Fruit fly (Drosophila melanogaster) whole organism, prepupa: Measurements from ENCODE around the gene CG3434.

Experiments
- Blimp-1 ChIP-seq: fragments of 200-800 bp; sonication (Bioruptor generic); optimal IDR thresholded peaks from 3 replicates; lab custom pipeline; 2017; ENCODE audit warnings: missing biosample characterization, missing genetic modification characterization, mild to moderate bottlenecking, moderate library complexity, missing genetic modification reagents
- CG10631 ChIP-seq: fragments of 200-800 bp; sonication (Bioruptor generic); optimal IDR thresholded peaks from 2 replicates; lab custom pipeline; 2016; ENCODE audit warnings: missing biosample characterization, missing genetic modification characterization
- CG11294 ChIP-seq: fragments of 200-800 bp; sonication (Bioruptor generic); IDR thresholded peaks from 2 replicates; pipeline ENCODE4 v1.3.6; 2022; ENCODE audit warnings: missing biosample characterization, missing genetic modification characterization
- CG11762 ChIP-seq: fragments of 200-800 bp; sonication (Bioruptor generic); optimal IDR thresholded peaks from 3 replicates; lab custom pipeline; 2016; ENCODE audit warnings: missing biosample characterization, missing genetic modification characterization; ENCODE audit not compliant: insufficient read depth
- CG15336 ChIP-seq: fragments of 200-800 bp; sonication (Bioruptor generic); IDR thresholded peaks from 2 replicates; pipeline ENCODE4 v1.3.6; 2022; ENCODE audit warnings: missing biosample characterization, missing genetic modification characterization
- CG1621 ChIP-seq: fragments of 200-800 bp; sonication (Bioruptor generic); optimal IDR thresholded peaks from 3 replicates; lab custom pipeline; 2018; ENCODE audit warnings: missing biosample characterization, mild to moderate bottlenecking, missing genetic modification characterization
- CG3032 ChIP-seq: fragments of 200-800 bp; optimal IDR thresholded peaks from 2 replicates; lab custom pipeline; 2019; ENCODE audit warnings: missing biosample characterization, mild to moderate bottlenecking, missing genetic modification characterization, moderate library complexity
- CG31627 ChIP-seq: fragments of 200-800 bp; sonication (Bioruptor generic); optimal IDR thresholded peaks from 3 replicates; lab custom pipeline; 2016; ENCODE audit warnings: missing biosample characterization, missing genetic modification characterization
- CG32006 ChIP-seq: fragments of 200-800 bp; sonication (Bioruptor generic); optimal IDR thresholded peaks from 3 replicates; lab custom pipeline; 2017; ENCODE audit warnings: missing biosample characterization, mild to moderate bottlenecking, missing genetic modification characterization
- CG34406 ChIP-seq: fragments of 200-800 bp; sonication (Bioruptor generic); optimal IDR thresholded peaks from 3 replicates; lab custom pipeline; 2016; ENCODE audit warnings: missing biosample characterization, missing genetic modification characterization
- CG3919 ChIP-seq: fragments of 200-800 bp; sonication (Bioruptor generic); optimal IDR thresholded peaks from 3 replicates; lab custom pipeline; 2016; ENCODE audit warnings: missing biosample characterization, missing genetic modification characterization
- CG6276 ChIP-seq: fragments of 200-800 bp; sonication (Bioruptor generic); optimal IDR thresholded peaks from 2 replicates; lab custom pipeline; 2017; ENCODE audit warnings: missing biosample characterization, mild to moderate bottlenecking, missing genetic modification characterization
- CG6792 ChIP-seq: fragments of 200-800 bp; sonication (Bioruptor generic); optimal IDR thresholded peaks from 3 replicates; lab custom pipeline; 2016; ENCODE audit warnings: missing biosample characterization, missing genetic modification characterization
- CG7368 ChIP-seq: fragments of 200-800 bp; sonication (Bioruptor generic); optimal IDR thresholded peaks from 3 replicates; lab custom pipeline; 2016; ENCODE audit warnings: missing biosample characterization, missing genetic modification characterization
- CG8632 ChIP-seq: fragments of 200-800 bp; sonication (Bioruptor generic); optimal IDR thresholded peaks from 3 replicates; lab custom pipeline; 2016; ENCODE audit warnings: missing biosample characterization, missing genetic modification characterization
- CG9139 ChIP-seq: fragments of 200-800 bp; sonication (Bioruptor generic); optimal IDR thresholded peaks from 3 replicates; lab custom pipeline; 2017; ENCODE audit warnings: missing biosample characterization, mild to moderate bottlenecking, missing genetic modification characterization
- Eip75B ChIP-seq: fragments of 200-800 bp; sonication (Bioruptor generic); optimal IDR thresholded peaks from 3 replicates; lab custom pipeline; 2016; ENCODE audit warnings: missing biosample characterization, missing genetic modification characterization
- Eip78C ChIP-seq: fragments of 200-800 bp; sonication (Bioruptor generic); peaks from one replicate; lab custom pipeline; 2016; ENCODE audit warnings: missing biosample characterization, missing genetic modification characterization
- Eip93F ChIP-seq: fragments of 200-800 bp; sonication (Bioruptor generic); optimal IDR thresholded peaks from 2 replicates; lab custom pipeline; 2016; ENCODE audit warnings: missing biosample characterization, mild to moderate bottlenecking, missing genetic modification characterization
- Ets96B ChIP-seq: fragments of 200-800 bp; optimal IDR thresholded peaks from 2 replicates; lab custom pipeline; 2019; ENCODE audit warnings: missing biosample characterization, mild to moderate bottlenecking, missing genetic modification characterization, moderate library complexity
- Gug ChIP-seq: fragments of 200-800 bp; sonication (Bioruptor generic); IDR thresholded peaks from 2 replicates; pipeline ENCODE4 v1.3.6; 2022; ENCODE audit warnings: missing biosample characterization, missing genetic modification characterization
- Hr39 ChIP-seq: fragments of 200-800 bp; sonication (Bioruptor generic); optimal IDR thresholded peaks from 2 replicates; lab custom pipeline; 2016; ENCODE audit warnings: missing biosample characterization, missing genetic modification characterization
- Hr4 ChIP-seq: fragments of 200-800 bp; sonication (Bioruptor generic); optimal IDR thresholded peaks from 3 replicates; lab custom pipeline; 2016; ENCODE audit warnings: missing biosample characterization, missing genetic modification characterization
- Lpt ChIP-seq: fragments of 200-800 bp; sonication (Bioruptor generic); optimal IDR thresholded peaks from 3 replicates; lab custom pipeline; 2016; ENCODE audit warnings: missing biosample characterization, missing genetic modification characterization
- Met ChIP-seq: fragments of 200-800 bp; sonication (Bioruptor generic); optimal IDR thresholded peaks from 3 replicates; lab custom pipeline; 2016; ENCODE audit warnings: missing biosample characterization, missing genetic modification characterization
- OdsH ChIP-seq: fragments of 200-800 bp; sonication (Bioruptor generic); optimal IDR thresholded peaks from 3 replicates; lab custom pipeline; 2016; ENCODE audit warnings: missing biosample characterization, missing genetic modification characterization
- Smox ChIP-seq: fragments of 200-800 bp; sonication (Bioruptor generic); optimal IDR thresholded peaks from 3 replicates; lab custom pipeline; 2016; ENCODE audit warnings: missing biosample characterization, missing genetic modification characterization
- Sox102F ChIP-seq: fragments of 200-800 bp; sonication (Bioruptor generic); optimal IDR thresholded peaks from 2 replicates; lab custom pipeline; 2016; ENCODE audit warnings: missing biosample characterization, mild to moderate bottlenecking, missing genetic modification characterization
- Sox14 ChIP-seq: fragments of 200-800 bp; sonication (Bioruptor generic); optimal IDR thresholded peaks from 3 replicates; lab custom pipeline; 2016; ENCODE audit warnings: missing biosample characterization, missing genetic modification characterization
- Sox15 ChIP-seq: fragments of 200-800 bp; sonication (Bioruptor generic); optimal IDR thresholded peaks from 3 replicates; lab custom pipeline; 2016; ENCODE audit warnings: missing biosample characterization, missing genetic modification characterization
- cyc ChIP-seq: fragments of 200-800 bp; sonication (Bioruptor generic); optimal IDR thresholded peaks from 3 replicates; lab custom pipeline; 2016; ENCODE audit warnings: missing biosample characterization, missing genetic modification characterization
- dac ChIP-seq: fragments of 200-800 bp; sonication (Bioruptor generic); optimal IDR thresholded peaks from 2 replicates; lab custom pipeline; 2017; ENCODE audit warnings: missing biosample characterization, mild to moderate bottlenecking, missing genetic modification characterization
- dsx ChIP-seq: fragments of 200-800 bp; optimal IDR thresholded peaks from 3 replicates; lab custom pipeline; 2019; ENCODE audit warnings: missing biosample characterization, mild to moderate bottlenecking, missing genetic modification characterization, moderate library complexity; ENCODE audit not compliant: poor library complexity, severe bottlenecking
- eg ChIP-seq: fragments of 200-800 bp; sonication (Bioruptor generic); IDR thresholded peaks from 3 replicates; pipeline ENCODE4 v1.3.6; 2022; ENCODE audit warnings: missing biosample characterization, missing genetic modification characterization
- esn ChIP-seq: fragments of 200-800 bp; sonication (Bioruptor generic); optimal IDR thresholded peaks from 2 replicates; lab custom pipeline; 2016; ENCODE audit warnings: missing biosample characterization, mild to moderate bottlenecking, missing genetic modification characterization, moderate library complexity
- fd85E ChIP-seq: fragments of 200-800 bp; sonication (Bioruptor generic); optimal IDR thresholded peaks from 3 replicates; lab custom pipeline; 2016; ENCODE audit warnings: missing biosample characterization, missing genetic modification characterization
- fkh ChIP-seq: fragments of 200-800 bp; sonication (Bioruptor generic); optimal IDR thresholded peaks from 3 replicates; lab custom pipeline; 2017; ENCODE audit warnings: missing biosample characterization, mild to moderate bottlenecking, missing genetic modification characterization, moderate library complexity
- lz ChIP-seq: fragments of 200-800 bp; sonication (Bioruptor generic); optimal IDR thresholded peaks from 3 replicates; lab custom pipeline; 2016; ENCODE audit warnings: missing biosample characterization, missing genetic modification characterization
- net ChIP-seq: fragments of 200-800 bp; sonication (Bioruptor generic); optimal IDR thresholded peaks from 3 replicates; lab custom pipeline; 2016; ENCODE audit warnings: missing biosample characterization, missing genetic modification characterization
- pdm3 ChIP-seq: fragments of 200-800 bp; sonication (Bioruptor generic); optimal IDR thresholded peaks from 3 replicates; lab custom pipeline; 2016; ENCODE audit warnings: missing biosample characterization, missing genetic modification characterization
- ss ChIP-seq, 2 experiments: fragments of 200-800 bp; sonication (Bioruptor generic); optimal IDR thresholded peaks; 2 replicates in 1 of 2; 3 replicates in 1 of 2; lab custom pipeline; 2017 to 2018; ENCODE audit warnings: mild to moderate bottlenecking in 2 of 2, missing biosample characterization in 2 of 2, missing genetic modification characterization in 2 of 2, moderate library complexity in 1 of 2
- svp ChIP-seq: fragments of 200-800 bp; sonication (Bioruptor generic); peaks from one replicate; lab custom pipeline; 2016; ENCODE audit warnings: missing biosample characterization, missing genetic modification characterization
- vri ChIP-seq: fragments of 200-800 bp; sonication (Bioruptor generic); optimal IDR thresholded peaks from 3 replicates; lab custom pipeline; 2016; ENCODE audit warnings: missing biosample characterization, mild to moderate bottlenecking, missing genetic modification characterization

The CG3434 gene

DNA sequence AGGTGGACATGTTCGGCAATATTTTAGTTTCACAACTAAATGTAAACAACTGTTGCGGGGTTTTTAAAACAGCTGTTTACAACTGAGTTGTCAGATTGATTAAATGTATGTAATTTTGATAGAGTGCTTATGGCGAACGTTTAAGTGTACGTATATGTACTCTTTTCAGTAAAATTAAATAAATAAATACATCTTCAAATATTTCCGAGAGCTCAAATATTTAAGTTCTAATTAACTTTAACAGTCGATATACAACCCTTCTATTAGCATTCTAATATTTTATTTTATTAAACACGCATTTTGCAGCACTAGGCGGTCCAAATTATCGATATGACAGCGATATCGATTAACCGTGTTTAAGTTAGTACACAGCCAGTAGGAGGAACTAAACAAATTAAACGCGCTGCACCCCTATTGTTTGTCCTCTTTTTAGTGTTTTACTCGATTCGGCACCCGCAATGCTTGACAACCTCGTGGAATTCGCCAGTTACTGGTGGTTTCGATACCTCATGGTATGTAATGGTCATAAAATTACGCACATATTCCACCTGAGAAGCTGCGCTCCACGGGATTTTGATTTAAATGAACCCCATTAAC lies 9.0 kb downstream of the CG3434 start, which contains the start of the genes CG3448 and ghi (continued):
- TF ChIP-seq CG1621 (tag; lab: Kevin White, UChicago) (peak; percentile 11), pdm3 (GFP tag; lab: Kevin White, UChicago) (no peak), CG9139 (GFP tag; lab: Kevin White, UChicago) (no peak), OdsH (GFP tag; lab: Kevin White, UChicago) (no peak), lz (GFP tag; lab: Kevin White, UChicago) (peak; percentile 61), net (GFP tag; lab: Kevin White, UChicago) (peak; percentile 47), Sox14 (GFP tag; lab: Kevin White, UChicago) (peak; percentile 30), Sox102F (no peak), CG3919 (GFP tag; lab: Kevin White, UChicago) (peak; percentile 73), CG3032 (tag; lab: Kevin White, UChicago) (peak; percentile 70), CG6792 (GFP tag; lab: Kevin White, UChicago) (peak; percentile 48), dsx (GFP tag; lab: Kevin White, UChicago) (peak; percentile 58), Eip75B (GFP tag; lab: Kevin White, UChicago) (peak; percentile 72), dac (GFP tag; lab: Kevin White, UChicago) (no peak), Hr4 (GFP tag; lab: Kevin White, UChicago) (peak; percentile 66), Met (GFP tag; lab: Kevin White, UChicago) (peak; percentile 63), CG34406 (GFP tag; lab: Kevin White, UChicago) (peak; percentile 19), CG11294 (GFP tag; lab: Robert Waterston, UW) (no peak), ss (GFP tag; optimal IDR thresholded peaks at IDR 0.05; lab: Kevin White, UChicago) (peak in 1 of 2 experiments; percentile 66), CG7368 (GFP tag; lab: Kevin White, UChicago) (peak; percentile 54), CG8632 (peak; percentile 9), Blimp-1 (GFP tag; lab: Kevin White, UChicago) (peak; percentile 25), CG10631 (GFP tag; lab: Kevin White, UChicago) (no peak)

DNA sequence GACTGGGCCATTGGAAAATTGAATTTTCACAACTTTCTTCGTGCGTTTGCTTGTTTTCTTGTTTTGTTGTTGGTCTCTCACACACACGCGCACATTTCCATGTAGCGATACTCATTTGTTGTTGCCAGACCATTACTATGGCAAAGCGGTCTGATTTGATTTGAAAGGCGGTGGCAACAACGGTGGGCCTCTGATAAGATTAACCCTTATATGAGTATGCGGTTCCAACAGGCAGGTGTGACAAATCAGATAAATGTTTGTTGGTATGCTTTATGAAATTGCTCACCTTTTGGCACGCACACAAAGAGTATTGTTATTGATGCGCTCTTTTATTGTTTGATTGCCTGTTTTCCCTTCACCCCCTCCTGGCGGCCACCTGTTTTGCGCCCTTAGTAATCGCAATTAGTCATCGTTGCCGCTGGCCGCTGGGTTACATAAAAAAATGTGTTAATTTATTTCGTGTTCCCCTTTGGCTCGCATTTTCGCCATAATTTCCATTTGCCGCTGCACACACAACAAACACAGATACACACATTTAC lies 13.3 kb downstream of the CG3434 start:
- TF ChIP-seq Gug, result peak; percentile 46
- TF ChIP-seq vri (GFP tag; lab: Kevin White, UChicago), result peak; percentile 90
- peak; percentile 51 for TF ChIP-seq Eip78C (GFP tag; lab: Kevin White, UChicago)
- TF ChIP-seq svp (GFP tag; lab: Kevin White, UChicago), result peak; percentile 67
- 0 out of 2 replicates have a peak, but pooled peaks have one; percentile 9 for TF ChIP-seq CG11294 (GFP tag; lab: Robert Waterston, UW)
- peak; percentile 39 for TF ChIP-seq CG15336 (GFP tag; lab: Robert Waterston, UW)
- no peak for TF ChIP-seq CG6276 (GFP tag; lab: Kevin White, UChicago)
- peak; percentile 31 for TF ChIP-seq CG32006 (GFP tag; lab: Kevin White, UChicago)
- no peak for TF ChIP-seq OdsH (GFP tag; lab: Kevin White, UChicago)
- peak; percentile 19 for TF ChIP-seq net (GFP tag; lab: Kevin White, UChicago)
- TF ChIP-seq Lpt (GFP tag; lab: Kevin White, UChicago), result peak; percentile 6

DNA sequence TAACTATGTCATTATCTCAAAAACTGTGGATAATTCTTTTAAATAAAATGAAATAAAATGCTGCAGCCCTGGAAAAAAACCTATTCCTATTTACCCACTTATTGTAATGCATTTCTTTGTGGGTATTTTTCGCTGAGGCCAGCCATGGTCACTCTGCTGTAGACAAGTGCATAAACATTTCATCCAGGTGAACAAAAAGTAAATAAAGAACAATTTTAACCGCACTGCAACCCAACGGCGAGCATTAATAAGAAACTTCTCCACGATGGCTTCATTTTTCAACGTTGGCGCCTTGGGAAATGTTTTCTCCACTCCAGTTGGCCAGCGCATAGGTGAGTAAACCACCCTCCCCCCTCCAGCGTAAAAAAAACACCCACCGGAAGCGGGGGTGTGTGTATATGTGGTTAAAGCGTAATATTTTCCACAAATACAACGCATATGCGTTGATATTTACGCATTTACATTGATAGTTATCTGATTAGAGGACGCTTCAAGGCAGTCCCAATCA lies 13.8 kb downstream of the CG3434 start, which contains the start of gene CG3529:
Gene CG3529, plus strand, starts transcription at position 134 of the 508 bp plus-strand sequence.
- no peak for TF ChIP-seq CG9139 (GFP tag; lab: Kevin White, UChicago)
- no peak for TF ChIP-seq fd85E (GFP tag; lab: Kevin White, UChicago)
- TF ChIP-seq CG6792 (GFP tag; lab: Kevin White, UChicago), result no peak
- no peak for TF ChIP-seq Blimp-1 (GFP tag; lab: Kevin White, UChicago)
- TF ChIP-seq Smox (GFP tag; lab: Kevin White, UChicago), result peak; percentile 24
- TF ChIP-seq net (GFP tag; lab: Kevin White, UChicago), result no peak
- TF ChIP-seq CG32006 (GFP tag; lab: Kevin White, UChicago), result no peak
- TF ChIP-seq cyc (GFP tag; lab: Kevin White, UChicago), result peak; percentile 26
- peak; percentile 17 for TF ChIP-seq Hr39 (GFP tag; lab: Kevin White, UChicago)
- TF ChIP-seq CG1621 (tag; lab: Kevin White, UChicago), result peak; percentile 21
- TF ChIP-seq Eip75B (GFP tag; lab: Kevin White, UChicago), result peak; percentile 33
- TF ChIP-seq CG10631 (GFP tag; lab: Kevin White, UChicago), result peak; percentile 25
- no peak for TF ChIP-seq Gug
- TF ChIP-seq Eip93F (GFP tag; lab: Kevin White, UChicago), result no peak
- peak; percentile 92 for TF ChIP-seq fkh (GFP tag; lab: Kevin White, UChicago)
- TF ChIP-seq Ets96B (tag; lab: Kevin White, UChicago), result no peak
- peak; percentile 4 for TF ChIP-seq pdm3 (GFP tag; lab: Kevin White, UChicago)
- no peak for TF ChIP-seq CG11762 (GFP tag; lab: Kevin White, UChicago)
- TF ChIP-seq eg (GFP tag; lab: Robert Waterston, UW), result no peak
- peak; percentile 8 for TF ChIP-seq OdsH (GFP tag; lab: Kevin White, UChicago)
- TF ChIP-seq Sox14 (GFP tag; lab: Kevin White, UChicago), result peak; percentile 25
- TF ChIP-seq lz (GFP tag; lab: Kevin White, UChicago), result peak; percentile 26
- TF ChIP-seq Sox102F, result no peak
- TF ChIP-seq CG8632, result no peak
- TF ChIP-seq Sox15 (GFP tag; lab: Kevin White, UChicago), result no peak
- TF ChIP-seq CG31627 (GFP tag; lab: Kevin White, UChicago), result peak; percentile 5
- TF ChIP-seq Met (GFP tag; lab: Kevin White, UChicago), result peak; percentile 47
- TF ChIP-seq esn (GFP tag; lab: Kevin White, UChicago), result peak; percentile 29
